Fruit fly (Drosophila melanogaster): ENCODE results near the gene CG46467.

Gene CG46467

dm6 chr3R:9966109-9966701 lies 91.7 kb downstream of the CG46467 start:
- no peak for TF ChIP-seq noc (tag; optimal IDR thresholded peaks at IDR 0.05)

- TF ChIP-seq noc (tag; optimal IDR thresholded peaks at IDR 0.05): no peak
Observed at dm6 chr3R:9968239-9968638, 93.8 kb downstream of the CG46467 start.

- TF ChIP-seq noc (tag; optimal IDR thresholded peaks at IDR 0.05): no peak
Observed at dm6 chr3R:9968827-9969675, 94.6 kb downstream of the CG46467 start.

dm6 chr3R:9977494-9977893 lies 103.0 kb downstream of the CG46467 start:
- TF ChIP-seq noc (tag; optimal IDR thresholded peaks at IDR 0.05): no peak

- TF ChIP-seq noc (tag; optimal IDR thresholded peaks at IDR 0.05): no peak
Observed at dm6 chr3R:9978977-9979376, 104.5 kb downstream of the CG46467 start.

- no peak for TF ChIP-seq noc (tag; optimal IDR thresholded peaks at IDR 0.05)
Observed at dm6 chr3R:9985585-9986393, 111.3 kb downstream of the CG46467 start, which contains the start of gene Art4. TSS of gene Art4 (minus strand) at chr3R:9986060.

- TF ChIP-seq noc (tag; optimal IDR thresholded peaks at IDR 0.05): no peak
Observed at dm6 chr3R:9996689-9997213, 122.3 kb downstream of the CG46467 start, which contains the start of the genes Gr85a and Spn85F. TSS of gene Gr85a (minus strand) at chr3R:9996789. TSS of gene Spn85F (plus strand) at chr3R:9997163.

dm6 chr3R:10001174-10001789 lies 126.8 kb downstream of the CG46467 start, which contains the start of gene CG5359:
TSS of gene CG5359 (minus strand) at chr3R:10001276.
- TF ChIP-seq noc (tag; optimal IDR thresholded peaks at IDR 0.05): no peak

- no peak for TF ChIP-seq noc (tag; optimal IDR thresholded peaks at IDR 0.05)
Observed at dm6 chr3R:10024032-10024712, 149.7 kb downstream of the CG46467 start.

dm6 chr3R:10025050-10025449 lies 150.6 kb downstream of the CG46467 start, which contains the start of gene CG31407:
TSS of gene CG31407 (minus strand) at chr3R:10025150.
- TF ChIP-seq noc (tag; optimal IDR thresholded peaks at IDR 0.05): no peak

dm6 chr3R:10028378-10028777 lies 153.9 kb downstream of the CG46467 start:
- TF ChIP-seq noc (tag; optimal IDR thresholded peaks at IDR 0.05): no peak

dm6 chr3R:10031480-10031879 lies 157.0 kb downstream of the CG46467 start:
- TF ChIP-seq noc (tag; optimal IDR thresholded peaks at IDR 0.05): no peak

- no peak for TF ChIP-seq noc (tag; optimal IDR thresholded peaks at IDR 0.05)
Observed at dm6 chr3R:10032951-10033720, 158.7 kb downstream of the CG46467 start.

- TF ChIP-seq noc (tag; optimal IDR thresholded peaks at IDR 0.05): no peak
Observed at dm6 chr3R:10034995-10035446, 160.5 kb downstream of the CG46467 start.

Measured in whole organism, larva.